Worm (Caenorhabditis elegans): ENCODE data around the gene ceh-38.

ceh-38 gene

ce11 chrII:6941520-6941919 lies 9.8 kb upstream of the ceh-38 start:
- TF ChIP-seq snpc-4 (tag; optimal IDR thresholded peaks at IDR 0.05) = no peak
- peak; percentile 22 for TF ChIP-seq nhr-11 (tag; optimal IDR thresholded peaks at IDR 0.05)

ce11 chrII:6943299-6944051 lies 7.9 kb upstream of the ceh-38 start:
- TF ChIP-seq elt-2 (tag; optimal IDR thresholded peaks at IDR 0.05) (peak; percentile 70), unc-39 (tag; optimal IDR thresholded peaks at IDR 0.05) (no peak), hmg-11 (tag; optimal IDR thresholded peaks at IDR 0.05) (peak; percentile 49), lin-39 (tag; optimal IDR thresholded peaks at IDR 0.05) (peak; percentile 92), nhr-11 (tag; optimal IDR thresholded peaks at IDR 0.05) (no peak), snpc-4 (tag; optimal IDR thresholded peaks at IDR 0.05) (no peak), ceh-82 (tag; optimal IDR thresholded peaks at IDR 0.05) (no peak), pqm-1 (tag; optimal IDR thresholded peaks at IDR 0.05) (peak; percentile 11), nfya-1 (tag; optimal IDR thresholded peaks at IDR 0.05; ENCODE audit: insufficient read depth) (peak; percentile 57), nhr-237 (tag; optimal IDR thresholded peaks at IDR 0.05) (no peak), nhr-43 (tag; optimal IDR thresholded peaks at IDR 0.05; ENCODE audit: poor library complexity, severe bottlenecking) (no peak)

- no peak for TF ChIP-seq nhr-28 (tag; optimal IDR thresholded peaks at IDR 0.05)
- no peak for TF ChIP-seq unc-39 (tag; optimal IDR thresholded peaks at IDR 0.05)
- TF ChIP-seq tbx-2 (tag; optimal IDR thresholded peaks at IDR 0.05) = no peak
- TF ChIP-seq lin-15B (tag; optimal IDR thresholded peaks at IDR 0.05) = no peak
- TF ChIP-seq sea-2 (GFP tag; optimal IDR thresholded peaks at IDR 0.05) = no peak
- peak; percentile 42 for TF ChIP-seq elt-2 (tag; optimal IDR thresholded peaks at IDR 0.05)
- TF ChIP-seq fkh-2 (tag; optimal IDR thresholded peaks at IDR 0.05) = no peak
- no peak for TF ChIP-seq snpc-4 (tag; optimal IDR thresholded peaks at IDR 0.05)
Measured at ce11 chrII:6955084-6955697, 3.9 kb downstream of the ceh-38 start.

ce11 chrII:6958136-6958535 lies 6.8 kb downstream of the ceh-38 start:
- TF ChIP-seq nhr-11 (tag; optimal IDR thresholded peaks at IDR 0.05) (no peak), egl-27 (tag; optimal IDR thresholded peaks at IDR 0.05) (no peak), egl-5 (tag; optimal IDR thresholded peaks at IDR 0.05) (no peak), unc-62 (GFP tag; optimal IDR thresholded peaks at IDR 0.05) (no peak), nhr-67 (tag; optimal IDR thresholded peaks at IDR 0.05) (no peak), sea-2 (GFP tag; optimal IDR thresholded peaks at IDR 0.05) (no peak)

- TF ChIP-seq nhr-25 (tag; optimal IDR thresholded peaks at IDR 0.05) (no peak), hmg-11 (tag; optimal IDR thresholded peaks at IDR 0.05) (no peak), unc-39 (tag; optimal IDR thresholded peaks at IDR 0.05) (no peak), nhr-23 (tag; optimal IDR thresholded peaks at IDR 0.05) (no peak), pqm-1 (tag; optimal IDR thresholded peaks at IDR 0.05) (no peak)
Measured at ce11 chrII:6965573-6965972, 14.2 kb downstream of the ceh-38 start, which contains the start of gene tra-2. tra-2 (minus strand) TSS chrII:6965673.

ce11 chrII:6967618-6968017 lies 16.3 kb downstream of the ceh-38 start, which contains the start of gene eif-2Bgamma:
eif-2Bgamma (minus strand) TSS chrII:6967648.
- peak; percentile 28 for TF ChIP-seq hmg-11 (tag; optimal IDR thresholded peaks at IDR 0.05)
- no peak for TF ChIP-seq nhr-11 (tag; optimal IDR thresholded peaks at IDR 0.05)
- peak; percentile 37 for TF ChIP-seq nfya-1 (tag; optimal IDR thresholded peaks at IDR 0.05; ENCODE audit: insufficient read depth)
- TF ChIP-seq R02D3.7 (tag; optimal IDR thresholded peaks at IDR 0.05) = peak; percentile 76
- no peak for TF ChIP-seq pha-4 (tag; optimal IDR thresholded peaks at IDR 0.05)
- peak; percentile 35 for TF ChIP-seq lin-15B (tag; optimal IDR thresholded peaks at IDR 0.05)
- TF ChIP-seq elt-2 (tag; optimal IDR thresholded peaks at IDR 0.05) = no peak
- peak; percentile 86 for TF ChIP-seq snpc-4 (tag; optimal IDR thresholded peaks at IDR 0.05)
- no peak for TF ChIP-seq lsy-12 (tag; optimal IDR thresholded peaks at IDR 0.05)
- no peak for TF ChIP-seq aly-2 (tag; optimal IDR thresholded peaks at IDR 0.05)
- TF ChIP-seq nhr-23 (tag; optimal IDR thresholded peaks at IDR 0.05) = peak; percentile 49

- TF ChIP-seq ZK546.5 (tag; optimal IDR thresholded peaks at IDR 0.05) (no peak), ceh-9 (tag; optimal IDR thresholded peaks at IDR 0.05) (no peak), unc-62 (GFP tag; optimal IDR thresholded peaks at IDR 0.05) (no peak), jun-1 (tag; optimal IDR thresholded peaks at IDR 0.05) (peak; percentile 3), lin-15B (tag; optimal IDR thresholded peaks at IDR 0.05) (peak; percentile 65), nhr-28 (tag; optimal IDR thresholded peaks at IDR 0.05) (no peak), nhr-25 (tag; optimal IDR thresholded peaks at IDR 0.05) (peak; percentile 67), pha-4 (tag; optimal IDR thresholded peaks at IDR 0.05) (peak; percentile 39), ceh-82 (tag; optimal IDR thresholded peaks at IDR 0.05) (peak; percentile 48), ama-1 (optimal IDR thresholded peaks at IDR 0.05) (peak; percentile 97), elt-3 (tag; optimal IDR thresholded peaks at IDR 0.05) (peak in 1 of 3 experiments; percentile 25), ztf-4 (tag; optimal IDR thresholded peaks at IDR 0.05) (no peak), nhr-77 (tag; optimal IDR thresholded peaks at IDR 0.05) (peak; percentile 73), lin-39 (tag; optimal IDR thresholded peaks at IDR 0.05) (peak; percentile 81), elt-1 (tag; optimal IDR thresholded peaks at IDR 0.05) (no peak), nhr-43 (tag; optimal IDR thresholded peaks at IDR 0.05; ENCODE audit: poor library complexity, severe bottlenecking) (peak; percentile 62), ztf-11 (tag; optimal IDR thresholded peaks at IDR 0.05) (no peak), unc-39 (tag; optimal IDR thresholded peaks at IDR 0.05) (no peak), aly-2 (tag; optimal IDR thresholded peaks at IDR 0.05) (no peak), R02D3.7 (tag; optimal IDR thresholded peaks at IDR 0.05) (peak; percentile 83)
Measured at ce11 chrII:6968191-6968675, 16.9 kb downstream of the ceh-38 start.

Measured in whole organism, L3 larva.